Fruit fly (Drosophila melanogaster) whole organism: ENCODE measurements around the gene MP1.

Source experiments
- CG8478 ChIP-seq: fragments of >200 bp; optimal IDR thresholded peaks from 2 replicates; lab custom pipeline; 2018; ENCODE audit warnings: inconsistent platforms
- Dll ChIP-seq: fragments of >200 bp; optimal IDR thresholded peaks from 2 replicates; lab custom pipeline; 2017
- EcR ChIP-seq, 2 experiments: fragments of >200 bp; optimal IDR thresholded peaks; 2 replicates each; lab custom pipeline; 2017; ENCODE audit warnings: missing biosample characterization in 2 of 2, missing genetic modification characterization in 2 of 2, missing genetic modification reagents in 2 of 2
- pan ChIP-seq: fragments of >200 bp; optimal IDR thresholded peaks from 2 replicates; lab custom pipeline; 2017
- psq ChIP-seq: fragments of >200 bp; optimal IDR thresholded peaks from 2 replicates; lab custom pipeline; 2017
- usp ChIP-seq: fragments of >200 bp; optimal IDR thresholded peaks from 2 replicates; lab custom pipeline; 2017; ENCODE audit warnings: missing biosample characterization, missing genetic modification characterization, mixed read lengths

Gene MP1

DNA sequence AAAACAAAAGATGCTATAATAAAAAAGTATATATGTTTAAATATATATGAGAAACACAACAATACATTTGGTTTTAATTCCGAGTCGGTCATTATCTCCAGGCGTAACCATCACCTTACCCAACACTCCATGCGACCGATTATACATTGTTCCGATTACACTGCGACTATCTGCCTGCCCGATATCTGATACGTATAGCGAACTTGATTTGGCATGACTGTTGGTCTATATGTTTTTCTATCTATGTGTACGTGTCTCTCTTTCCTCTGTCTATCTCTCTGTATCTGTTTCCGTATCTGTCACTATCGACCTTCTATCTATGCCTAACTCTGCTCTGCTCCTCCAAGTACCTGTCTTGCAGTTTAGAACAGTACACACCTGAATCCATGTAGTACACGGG lies 6.2 kb upstream of the MP1 start:
- TF ChIP-seq psq (lab: Kevin White, UChicago) = no peak
- TF ChIP-seq Dll (lab: Kevin White, UChicago) = no peak
- no peak for TF ChIP-seq CG8478 (lab: Kevin White, UChicago)
- no peak for TF ChIP-seq EcR (GFP tag; optimal IDR thresholded peaks at IDR 0.05; lab: Kevin White, UChicago)

DNA sequence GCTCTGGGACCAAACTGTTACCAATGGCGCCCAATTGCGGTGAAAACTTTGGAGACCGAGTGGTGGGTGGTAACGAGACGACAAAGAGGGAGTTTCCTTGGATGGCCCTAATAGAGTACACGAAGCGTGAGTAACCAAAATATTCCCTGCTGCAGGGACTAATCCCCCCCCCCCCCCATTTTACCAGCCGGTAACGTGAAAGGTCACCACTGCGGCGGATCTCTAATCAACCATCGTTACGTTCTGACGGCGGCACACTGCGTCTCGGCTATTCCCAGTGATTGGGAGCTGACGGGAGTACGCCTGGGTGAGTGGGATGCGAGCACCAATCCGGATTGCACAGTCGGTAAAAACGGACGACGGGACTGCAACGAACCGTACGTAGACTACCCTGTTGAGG lies 1.0 kb downstream of the MP1 start:
- no peak for TF ChIP-seq EcR (GFP tag; optimal IDR thresholded peaks at IDR 0.05; lab: Kevin White, UChicago)
- no peak for TF ChIP-seq usp
- TF ChIP-seq CG8478 (lab: Kevin White, UChicago) = no peak
- TF ChIP-seq pan (lab: Kevin White, UChicago) = no peak
- no peak for TF ChIP-seq psq (lab: Kevin White, UChicago)
- no peak for TF ChIP-seq Dll (lab: Kevin White, UChicago)

DNA sequence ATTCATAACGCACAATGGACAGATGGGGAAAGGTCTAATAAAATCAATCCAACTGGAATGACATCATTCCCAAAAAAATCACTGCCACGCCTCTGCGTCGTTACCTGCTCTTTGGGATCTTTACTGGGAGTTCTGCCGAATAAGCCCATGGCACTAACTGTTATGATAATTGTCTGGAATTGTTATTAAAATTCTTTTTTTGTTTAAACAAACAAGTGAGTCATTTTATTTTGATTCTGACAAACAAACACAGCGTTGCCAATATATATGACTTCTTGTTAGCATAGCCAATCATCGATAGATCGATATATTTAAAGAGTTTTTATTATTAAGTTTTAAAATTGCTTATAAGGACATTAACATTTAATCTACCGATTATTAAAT lies 3.0 kb downstream of the MP1 start, which contains the start of gene Vps24:
Gene Vps24 (minus strand): TSS at position 265 of the 384 bp plus-strand sequence.
- TF ChIP-seq usp = no peak

DNA sequence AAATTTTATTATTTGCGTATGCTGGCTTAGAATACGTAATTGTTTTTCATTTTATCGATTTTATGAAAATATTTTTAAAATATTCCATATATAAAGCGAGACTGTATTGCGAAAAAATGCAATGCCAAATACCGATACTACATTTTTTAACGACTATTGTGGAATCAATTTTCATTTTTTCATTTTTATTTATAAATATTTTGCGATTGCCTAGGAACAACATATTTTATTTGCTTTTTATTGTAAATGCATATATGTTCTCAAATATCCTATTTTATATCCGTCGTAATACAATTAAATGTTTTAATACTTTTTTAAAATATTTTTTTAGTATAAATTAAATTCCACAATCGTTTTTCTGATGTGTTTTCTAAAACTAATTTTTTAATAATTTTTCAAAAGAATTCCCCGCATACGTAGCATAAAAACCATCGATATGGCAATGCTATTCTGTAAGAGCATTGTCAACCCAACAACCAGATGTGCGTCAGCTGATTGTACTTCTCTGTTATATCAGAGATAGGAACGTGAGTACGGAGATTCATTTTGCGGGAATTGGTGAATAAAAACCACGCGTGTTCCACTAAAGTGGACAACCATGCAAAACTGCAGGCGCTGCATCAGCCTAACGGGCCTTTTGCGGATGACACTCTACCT lies 3.5 kb downstream of the MP1 start, which contains the start of gene Suv3:
Gene Suv3 (plus strand): TSS at position 489 of the 657 bp plus-strand sequence.
- no peak for TF ChIP-seq EcR (GFP tag; optimal IDR thresholded peaks at IDR 0.05; lab: Kevin White, UChicago)
- TF ChIP-seq Dll (lab: Kevin White, UChicago) = no peak
- no peak for TF ChIP-seq psq (lab: Kevin White, UChicago)
- TF ChIP-seq pan (lab: Kevin White, UChicago) = no peak
- TF ChIP-seq usp = no peak

DNA sequence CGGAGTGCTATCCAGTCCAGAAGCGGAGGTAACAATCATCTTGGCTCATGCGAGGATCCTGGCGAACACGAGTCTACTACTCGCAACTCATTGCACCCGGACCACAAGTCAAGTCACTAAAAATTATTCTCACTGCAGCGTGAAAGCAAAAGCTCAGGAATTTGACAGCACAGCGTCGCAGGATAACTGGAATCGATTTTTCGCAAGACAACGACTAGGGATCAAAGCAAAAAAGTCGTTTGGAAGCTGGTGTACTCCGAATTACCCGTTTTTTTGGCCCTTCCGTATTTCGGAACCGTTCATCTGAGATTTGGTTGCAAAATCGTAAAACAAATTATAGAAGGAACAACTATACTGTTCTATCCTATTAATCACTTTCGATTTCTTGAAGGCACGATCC lies 10.9 kb downstream of the MP1 start:
- no peak for TF ChIP-seq CG8478 (lab: Kevin White, UChicago)
- no peak for TF ChIP-seq psq (lab: Kevin White, UChicago)
- no peak for TF ChIP-seq Dll (lab: Kevin White, UChicago)
- no peak for TF ChIP-seq usp
- no peak for TF ChIP-seq pan (lab: Kevin White, UChicago)
- TF ChIP-seq EcR (GFP tag; optimal IDR thresholded peaks at IDR 0.05; lab: Kevin White, UChicago) = no peak

DNA sequence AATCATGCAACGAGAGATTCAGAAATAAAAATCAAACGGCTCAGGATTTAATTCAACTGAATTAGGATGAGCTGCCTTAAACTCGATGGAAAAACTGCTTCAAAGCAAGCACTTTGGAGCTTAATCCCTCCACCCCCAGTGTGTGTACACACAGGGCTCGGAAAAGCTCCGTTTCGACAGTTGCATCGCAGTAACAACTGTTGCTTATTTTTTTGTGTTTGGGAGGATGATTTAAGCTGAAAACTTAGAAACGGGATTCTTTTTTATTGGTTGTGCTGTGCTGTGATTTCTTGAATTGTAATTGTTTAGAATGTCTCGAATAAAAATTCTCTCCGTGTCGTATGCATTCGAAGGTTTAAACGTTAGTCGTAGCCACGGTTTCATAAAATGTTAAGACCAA lies 11.3 kb downstream of the MP1 start, which contains the start of gene Syt14:
Gene Syt14 (minus strand): TSS at position 71 of the 400 bp plus-strand sequence.
- no peak for TF ChIP-seq Dll (lab: Kevin White, UChicago)
- TF ChIP-seq pan (lab: Kevin White, UChicago) = no peak
- TF ChIP-seq psq (lab: Kevin White, UChicago) = no peak
- no peak for TF ChIP-seq usp
- no peak for TF ChIP-seq EcR (GFP tag; optimal IDR thresholded peaks at IDR 0.05; lab: Kevin White, UChicago)
- no peak for TF ChIP-seq CG8478 (lab: Kevin White, UChicago)

DNA sequence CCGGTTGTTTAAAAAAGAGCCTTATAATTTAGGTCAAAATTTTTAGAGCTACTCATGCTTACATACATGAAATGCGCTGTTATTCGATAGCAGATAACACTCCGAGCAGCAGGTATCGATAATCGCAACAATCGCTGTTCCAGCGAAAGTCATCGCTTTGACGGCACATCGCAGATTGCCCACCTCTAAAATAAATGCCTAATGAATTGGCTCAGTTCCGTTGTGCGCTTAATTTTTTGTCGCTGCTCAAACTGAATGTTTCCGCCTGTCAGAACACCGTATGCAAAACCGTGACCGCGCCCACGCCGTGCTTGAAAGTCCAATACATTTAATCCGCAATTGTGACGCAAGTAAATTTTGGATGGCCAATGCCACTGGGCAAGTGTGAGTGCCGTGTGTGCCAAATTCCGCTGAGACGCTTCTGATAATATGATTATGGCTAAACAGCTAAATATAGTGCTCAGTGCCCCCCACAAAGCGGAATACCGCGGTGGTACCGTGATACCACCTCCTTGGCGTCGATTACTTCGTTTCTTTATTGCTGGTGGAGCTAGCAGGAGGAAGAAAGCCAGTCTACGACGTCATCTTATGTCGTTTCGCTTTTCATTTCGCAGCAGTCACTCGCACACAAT lies 11.9 kb downstream of the MP1 start, which contains the start of gene CG9795:
Gene CG9795 (plus strand): TSS at position 177 of the 632 bp plus-strand sequence.
- TF ChIP-seq usp (no peak), CG8478 (lab: Kevin White, UChicago) (no peak), EcR (GFP tag; optimal IDR thresholded peaks at IDR 0.05; lab: Kevin White, UChicago) (no peak), Dll (lab: Kevin White, UChicago) (no peak), pan (lab: Kevin White, UChicago) (no peak), psq (lab: Kevin White, UChicago) (no peak)

- TF ChIP-seq pan (lab: Kevin White, UChicago) (no peak), Dll (lab: Kevin White, UChicago) (no peak), psq (lab: Kevin White, UChicago) (no peak), CG8478 (lab: Kevin White, UChicago) (no peak), usp (no peak), EcR (GFP tag; optimal IDR thresholded peaks at IDR 0.05; lab: Kevin White, UChicago) (no peak)
Measured at dm6 chr3R:4333964-4334363, 26.3 kb downstream of the MP1 start, which contains the start of gene CG9776. Gene CG9776 (minus strand): TSS chr3R:4334071.

- TF ChIP-seq CG8478 (lab: Kevin White, UChicago) (no peak), psq (lab: Kevin White, UChicago) (no peak), pan (lab: Kevin White, UChicago) (no peak), EcR (GFP tag; optimal IDR thresholded peaks at IDR 0.05; lab: Kevin White, UChicago) (no peak), Dll (lab: Kevin White, UChicago) (no peak), usp (no peak)
Measured at dm6 chr3R:4334798-4335197, 27.1 kb downstream of the MP1 start, which contains the start of gene CG14645. Gene CG14645 (plus strand): TSS chr3R:4335098.

DNA sequence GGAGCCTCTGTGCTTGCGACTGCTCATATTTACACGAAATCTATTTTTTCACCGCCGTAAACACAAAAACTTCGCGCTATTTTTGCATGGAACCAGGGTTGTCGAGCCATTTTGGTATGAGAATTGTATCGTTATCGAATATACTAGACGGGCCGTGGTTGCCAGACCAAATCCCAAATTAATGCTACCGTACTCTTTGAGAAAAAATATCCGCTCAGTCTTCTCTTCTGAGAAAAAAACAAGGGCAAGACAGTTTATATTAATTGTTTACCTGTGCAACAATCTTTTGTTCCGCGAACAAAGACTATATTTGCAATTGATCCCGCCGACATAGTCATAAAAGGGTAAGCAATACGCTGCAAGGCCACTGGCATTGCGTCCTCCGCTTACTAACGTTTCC lies 29.9 kb downstream of the MP1 start, which contains the start of the genes Skp2 and CG1103:
Gene Skp2 (minus strand): TSS at position 95 of the 400 bp plus-strand sequence.
Gene CG1103 (plus strand): TSS at position 176 of the 400 bp plus-strand sequence.
- no peak for TF ChIP-seq psq (lab: Kevin White, UChicago)
- no peak for TF ChIP-seq Dll (lab: Kevin White, UChicago)
- no peak for TF ChIP-seq EcR (GFP tag; optimal IDR thresholded peaks at IDR 0.05; lab: Kevin White, UChicago)
- no peak for TF ChIP-seq CG8478 (lab: Kevin White, UChicago)
- TF ChIP-seq pan (lab: Kevin White, UChicago) = no peak
- no peak for TF ChIP-seq usp

dm6 chr3R:4340174-4340573 lies 32.5 kb downstream of the MP1 start:
- TF ChIP-seq Dll (lab: Kevin White, UChicago) (no peak), usp (no peak), EcR (GFP tag; optimal IDR thresholded peaks at IDR 0.05; lab: Kevin White, UChicago) (no peak), pan (lab: Kevin White, UChicago) (no peak), psq (lab: Kevin White, UChicago) (no peak), CG8478 (lab: Kevin White, UChicago) (no peak)
